Worm (Caenorhabditis elegans) whole organism, L2 larva: Measurements from ENCODE around the gene ets-5.

Experiments
- ama-1 ChIP-seq: fragments of 150-350 bp; optimal IDR thresholded peaks from 2 replicates; lab custom pipeline; 2018; ENCODE audit warnings: inconsistent platforms
- blmp-1 ChIP-seq: sonication (generic microtip); optimal IDR thresholded peaks from 2 replicates; lab custom pipeline; 2017; ENCODE audit warnings: missing genetic modification characterization, mild to moderate bottlenecking, missing compliant biosample characterization, antibody characterized with exemption, moderate library complexity; ENCODE audit not compliant: insufficient read depth
- ceh-82 ChIP-seq: fragments of 150-350 bp; optimal IDR thresholded peaks from 2 replicates; lab custom pipeline; 2014; ENCODE audit warnings: missing biosample characterization, missing genetic modification characterization
- dmd-4 ChIP-seq: sonication (generic microtip); optimal IDR thresholded peaks from 2 replicates; lab custom pipeline; 2017; ENCODE audit warnings: missing biosample characterization, missing genetic modification characterization
- mdl-1 ChIP-seq, 2 experiments: fragments of 150-350 bp in 1 of 2; sonication (generic microtip) in 1 of 2; optimal IDR thresholded peaks; 2 replicates each; lab custom pipeline; 2017; ENCODE audit warnings: missing biosample characterization in 2 of 2, missing genetic modification characterization in 2 of 2
- nhr-10 ChIP-seq: sonication (generic microtip); optimal IDR thresholded peaks from 2 replicates; lab custom pipeline; 2017; ENCODE audit warnings: missing biosample characterization, missing genetic modification characterization
- nhr-129 ChIP-seq: fragments of 150-350 bp; optimal IDR thresholded peaks from 2 replicates; lab custom pipeline; 2014; ENCODE audit warnings: missing biosample characterization, missing genetic modification characterization
- nhr-23 ChIP-seq: fragments of 150-350 bp; optimal IDR thresholded peaks from 2 replicates; lab custom pipeline; 2014; ENCODE audit warnings: missing biosample characterization, missing genetic modification reagents, missing genetic modification characterization
- nhr-25 ChIP-seq: fragments of 150-350 bp; sonication (generic microtip); optimal IDR thresholded peaks from 3 replicates; lab custom pipeline; 2014; ENCODE audit warnings: missing biosample characterization, missing genetic modification characterization
- nhr-77 ChIP-seq: fragments of 150-350 bp; optimal IDR thresholded peaks from 2 replicates; lab custom pipeline; 2014; ENCODE audit warnings: missing biosample characterization, missing genetic modification characterization
- skn-1 ChIP-seq: sonication (generic microtip); optimal IDR thresholded peaks from 2 replicates; lab custom pipeline; 2017; ENCODE audit warnings: missing biosample characterization, missing genetic modification characterization
- unc-39 ChIP-seq: fragments of 150-350 bp; optimal IDR thresholded peaks from 2 replicates; lab custom pipeline; 2014; ENCODE audit warnings: missing biosample characterization, missing genetic modification characterization

DNA sequence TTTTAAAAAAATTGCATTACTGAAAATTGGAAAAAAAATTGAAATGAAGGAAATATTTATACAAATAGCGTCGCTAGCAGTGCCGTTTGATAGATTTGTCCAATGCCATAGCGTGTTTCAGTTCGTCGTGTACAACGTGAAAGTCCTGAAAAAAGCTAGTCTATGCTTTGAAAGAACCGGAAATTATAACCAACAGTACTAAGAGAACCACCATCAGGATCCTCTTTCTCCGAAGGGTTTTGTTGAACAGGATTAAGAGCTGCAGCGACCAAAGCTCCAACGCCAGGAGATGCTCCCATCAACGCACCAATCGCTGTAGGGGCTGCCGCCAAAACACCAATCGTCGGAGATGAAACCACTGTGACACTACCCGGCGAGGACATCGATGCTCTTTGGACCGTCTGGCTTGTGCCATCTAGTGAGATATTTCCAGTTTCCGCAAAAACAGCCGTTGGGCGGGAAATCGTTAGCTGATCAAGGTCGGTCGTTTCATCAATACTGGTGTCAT, 21.9 kb upstream of the ets-5 start:
- TF ChIP-seq nhr-77 = no peak
- TF ChIP-seq ama-1 (lab: Kevin White, UChicago) = no peak
- no peak for TF ChIP-seq nhr-25
- TF ChIP-seq skn-1 = no peak
- TF ChIP-seq nhr-129 = no peak
- no peak for TF ChIP-seq unc-39
- no peak for TF ChIP-seq nhr-10
- no peak for TF ChIP-seq blmp-1 (tag; lab: Kevin White, UChicago)
- TF ChIP-seq ceh-82 (tag; lab: Kevin White, UChicago) = no peak
- no peak for TF ChIP-seq dmd-4 (tag; lab: Kevin White, UChicago)
- no peak for TF ChIP-seq mdl-1 (tag; optimal IDR thresholded peaks at IDR 0.05; lab: Kevin White, UChicago)
- TF ChIP-seq nhr-23 (tag; lab: Kevin White, UChicago) = no peak
